Fruit fly (Drosophila melanogaster): ENCODE measurements around the gene CG11722.

Gene CG11722

DNA sequence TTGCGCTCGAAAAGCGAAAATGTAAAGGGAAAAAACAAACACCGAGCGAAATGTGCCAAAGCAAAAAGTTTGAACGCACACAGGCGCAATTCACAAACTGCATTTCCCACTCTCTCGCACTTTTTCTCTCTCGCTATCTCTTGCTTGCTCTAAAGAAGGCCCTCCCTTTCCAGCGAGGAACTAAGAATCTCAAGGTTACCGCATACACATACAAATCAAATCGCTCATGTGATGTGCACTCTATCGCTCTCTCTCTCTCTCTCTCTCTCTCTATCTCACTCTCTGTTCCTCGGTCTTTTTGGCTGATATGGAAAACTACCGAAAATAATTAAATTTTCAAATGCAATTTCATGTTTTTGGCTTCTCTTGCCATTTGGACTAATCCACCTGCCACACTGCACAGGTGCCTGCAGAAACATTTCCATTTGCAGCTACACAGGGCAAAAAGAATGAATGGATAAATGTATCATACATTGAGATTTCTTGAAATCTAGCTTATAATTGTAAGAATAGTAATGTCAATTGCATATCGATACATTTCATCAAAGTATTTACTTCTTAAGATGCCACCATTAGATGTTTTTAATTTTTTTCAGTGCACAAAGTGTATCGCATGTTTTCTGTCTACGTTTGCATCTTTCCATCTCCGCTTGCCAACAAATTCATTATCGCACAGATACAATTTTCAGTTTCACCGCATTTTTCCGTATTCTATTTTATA, 34.1 kb upstream of the CG11722 start (continued):
- TF ChIP-seq CG3032 (tag; optimal IDR thresholded peaks at IDR 0.05) (peak; percentile 72), topi (GFP tag; optimal IDR thresholded peaks at IDR 0.05) (peak; percentile 51), acj6 (GFP tag; optimal IDR thresholded peaks at IDR 0.05) (peak; percentile 71), Lpt (GFP tag; optimal IDR thresholded peaks at IDR 0.05) (peak; percentile 37), fd85E (GFP tag; optimal IDR thresholded peaks at IDR 0.05) (no peak), Eip75B (GFP tag; optimal IDR thresholded peaks at IDR 0.05) (peak; percentile 65), CG11902 (GFP tag; optimal IDR thresholded peaks at IDR 0.05) (no peak), CG32006 (GFP tag; optimal IDR thresholded peaks at IDR 0.05) (peak; percentile 81), achi (GFP tag; optimal IDR thresholded peaks at IDR 0.05) (peak; percentile 72), ss (GFP tag; optimal IDR thresholded peaks at IDR 0.05) (peak in 1 of 2 experiments; percentile 17), Blimp-1 (GFP tag; optimal IDR thresholded peaks at IDR 0.05) (peak; percentile 32), CG6163 (GFP tag; IDR thresholded peaks at IDR 0.05) (peak; percentile 84), CG8319 (GFP tag; optimal IDR thresholded peaks at IDR 0.05) (peak; percentile 56), CG9139 (GFP tag; optimal IDR thresholded peaks at IDR 0.05) (peak; percentile 11), lz (GFP tag; optimal IDR thresholded peaks at IDR 0.05) (peak; percentile 42), dac (GFP tag; optimal IDR thresholded peaks at IDR 0.05) (peak; percentile 13), CG34406 (GFP tag; optimal IDR thresholded peaks at IDR 0.05) (peak; percentile 43), CG11294 (GFP tag; IDR thresholded peaks at IDR 0.05) (peak; percentile 80), Smox (GFP tag; optimal IDR thresholded peaks at IDR 0.05) (peak; percentile 45), pdm3 (GFP tag; optimal IDR thresholded peaks at IDR 0.05) (peak; percentile 74), CG10631 (GFP tag; optimal IDR thresholded peaks at IDR 0.05) (peak; percentile 73), CG6808 (GFP tag; optimal IDR thresholded peaks at IDR 0.05) (peak; percentile 49), salr (GFP tag; optimal IDR thresholded peaks at IDR 0.05) (peak; percentile 17 to 51), Eip78C (GFP tag) (peak; percentile 92), OdsH (GFP tag; optimal IDR thresholded peaks at IDR 0.05) (peak; percentile 80), CG7368 (GFP tag; optimal IDR thresholded peaks at IDR 0.05) (peak; percentile 52), CG6792 (GFP tag; optimal IDR thresholded peaks at IDR 0.05) (peak; percentile 32), Sox102F (GFP tag; optimal IDR thresholded peaks at IDR 0.05) (peak; percentile 26), vri (GFP tag; optimal IDR thresholded peaks at IDR 0.05) (peak; percentile 50), Eip93F (GFP tag; optimal IDR thresholded peaks at IDR 0.05) (no peak), CG6854 (GFP tag; optimal IDR thresholded peaks at IDR 0.05) (no peak), CG4318 (GFP tag; optimal IDR thresholded peaks at IDR 0.05) (peak; percentile 25), esn (GFP tag; optimal IDR thresholded peaks at IDR 0.05) (peak; percentile 61), CG10669 (GFP tag; optimal IDR thresholded peaks at IDR 0.05) (peak; percentile 68), Hr38 (GFP tag; optimal IDR thresholded peaks at IDR 0.05) (peak; percentile 8), Ets96B (tag; optimal IDR thresholded peaks at IDR 0.05) (peak; percentile 74), fd59A (GFP tag; optimal IDR thresholded peaks at IDR 0.05) (peak; percentile 70)

DNA sequence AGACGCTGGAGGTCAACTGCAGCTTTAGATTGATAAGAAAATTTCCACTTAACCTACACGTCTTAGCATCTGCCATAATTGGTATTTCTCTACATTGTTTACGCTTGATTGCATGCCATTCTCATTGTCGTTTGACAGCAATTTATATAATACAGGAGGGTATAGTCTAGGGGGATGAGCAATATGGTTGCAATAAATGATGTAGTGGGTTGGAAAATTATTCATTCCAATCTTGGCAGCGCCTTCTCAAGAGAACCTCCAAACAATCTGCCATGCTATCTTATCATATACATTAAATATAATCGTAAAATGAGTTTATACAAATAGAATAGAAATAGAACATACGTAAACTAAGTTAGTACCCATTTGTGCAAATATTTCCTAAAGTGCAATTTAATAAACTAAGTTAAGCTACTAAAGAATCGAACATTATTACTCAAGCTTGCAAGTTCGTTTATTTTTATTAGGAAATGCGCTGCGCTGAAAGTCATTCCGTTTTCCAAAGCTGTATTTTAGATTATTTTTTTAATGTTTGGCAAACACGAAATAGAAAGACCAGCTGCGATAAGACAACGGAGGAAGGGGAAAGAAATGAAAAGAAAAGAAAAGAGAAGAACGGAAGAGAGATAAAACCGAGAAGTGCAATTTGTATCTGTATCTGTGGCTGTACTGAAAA, 33.3 kb upstream of the CG11722 start:
- TF ChIP-seq Hr38 (GFP tag; optimal IDR thresholded peaks at IDR 0.05) (no peak), CG1621 (tag; optimal IDR thresholded peaks at IDR 0.05) (no peak), CG6808 (GFP tag; optimal IDR thresholded peaks at IDR 0.05) (no peak), Hr4 (GFP tag; optimal IDR thresholded peaks at IDR 0.05) (no peak), CG3919 (GFP tag; optimal IDR thresholded peaks at IDR 0.05) (no peak), Eip75B (GFP tag; optimal IDR thresholded peaks at IDR 0.05) (no peak), dac (GFP tag; optimal IDR thresholded peaks at IDR 0.05) (no peak), lz (GFP tag; optimal IDR thresholded peaks at IDR 0.05) (no peak), OdsH (GFP tag; optimal IDR thresholded peaks at IDR 0.05) (no peak), cyc (GFP tag; optimal IDR thresholded peaks at IDR 0.05) (no peak), CG11762 (GFP tag; optimal IDR thresholded peaks at IDR 0.05; ENCODE audit: insufficient read depth) (no peak), CG31627 (GFP tag; optimal IDR thresholded peaks at IDR 0.05) (no peak), CG6276 (GFP tag; optimal IDR thresholded peaks at IDR 0.05) (no peak), CG4318 (GFP tag; optimal IDR thresholded peaks at IDR 0.05) (no peak), pdm3 (GFP tag; optimal IDR thresholded peaks at IDR 0.05) (no peak), fd59A (GFP tag; optimal IDR thresholded peaks at IDR 0.05) (no peak), esn (GFP tag; optimal IDR thresholded peaks at IDR 0.05) (no peak), CG6854 (GFP tag; optimal IDR thresholded peaks at IDR 0.05) (no peak), CG16779 (tag; optimal IDR thresholded peaks at IDR 0.05) (no peak), acj6 (GFP tag; optimal IDR thresholded peaks at IDR 0.05) (no peak)

Measured in whole organism, prepupa.